Fruit fly (Drosophila melanogaster) whole organism, embryonic: Measurements from ENCODE around the gene Doc2.

Experiments used
- CG10366 ChIP-seq: fragments of 200-800 bp; sonication (Bioruptor generic); IDR thresholded peaks from 2 replicates; pipeline ENCODE4 v1.3.6; 2022; ENCODE audit warnings: missing biosample characterization, missing genetic modification characterization
- CG10979 ChIP-seq: fragments of 200-800 bp; sonication (Bioruptor generic); optimal IDR thresholded peaks from 2 replicates; lab custom pipeline; 2018; ENCODE audit warnings: missing biosample characterization, mild to moderate bottlenecking, missing genetic modification characterization, moderate library complexity
- CG12155 ChIP-seq: fragments of 200-800 bp; sonication (Bioruptor generic); optimal IDR thresholded peaks from 3 replicates; lab custom pipeline; 2016; ENCODE audit warnings: missing biosample characterization, missing genetic modification characterization
- CG13894 ChIP-seq: fragments of 200-800 bp; sonication (Bioruptor generic); optimal IDR thresholded peaks from 3 replicates; lab custom pipeline; 2018; ENCODE audit warnings: missing biosample characterization, mild to moderate bottlenecking, missing genetic modification characterization, moderate library complexity
- CG17568 ChIP-seq: fragments of 200-800 bp; sonication (Bioruptor generic); optimal IDR thresholded peaks from 2 replicates; lab custom pipeline; 2018; ENCODE audit warnings: missing biosample characterization, mild to moderate bottlenecking, missing genetic modification characterization, moderate library complexity
- CG2129 ChIP-seq: fragments of 200-800 bp; sonication (Bioruptor generic); IDR thresholded peaks from 2 replicates; pipeline ENCODE4 v1.3.6; 2022; ENCODE audit warnings: missing biosample characterization, missing genetic modification characterization; ENCODE audit not compliant: partially characterized antibody
- CG30020 ChIP-seq: fragments of 200-800 bp; optimal IDR thresholded peaks from 2 replicates; lab custom pipeline; 2019; ENCODE audit warnings: missing biosample characterization, mild to moderate bottlenecking, missing genetic modification characterization, moderate library complexity
- CG3407 ChIP-seq: fragments of 200-800 bp; sonication (Bioruptor generic); optimal IDR thresholded peaks from 2 replicates; lab custom pipeline; 2018; ENCODE audit warnings: missing biosample characterization, mild to moderate bottlenecking, missing genetic modification characterization
- CG4282 ChIP-seq: fragments of 200-800 bp; sonication (Bioruptor generic); optimal IDR thresholded peaks from 2 replicates; lab custom pipeline; 2016; ENCODE audit warnings: missing biosample characterization, missing genetic modification characterization
- CG4617 ChIP-seq: fragments of 200-800 bp; sonication (Bioruptor generic); optimal IDR thresholded peaks from 3 replicates; lab custom pipeline; 2016; ENCODE audit warnings: missing biosample characterization, missing genetic modification characterization, borderline replicate concordance
- CG7556 ChIP-seq: fragments of 200-800 bp; sonication (Bioruptor generic); optimal IDR thresholded peaks from 2 replicates; lab custom pipeline; 2017; ENCODE audit warnings: missing biosample characterization, mild to moderate bottlenecking, missing genetic modification characterization
- CG7987 ChIP-seq: fragments of 200-800 bp; sonication (Bioruptor generic); optimal IDR thresholded peaks from 2 replicates; lab custom pipeline; 2018; ENCODE audit warnings: missing biosample characterization, mild to moderate bottlenecking, missing genetic modification characterization, moderate library complexity
- CG9437 ChIP-seq: fragments of 200-800 bp; sonication (Bioruptor generic); optimal IDR thresholded peaks from 2 replicates; lab custom pipeline; 2018; ENCODE audit warnings: missing biosample characterization, mild to moderate bottlenecking, missing genetic modification characterization
- CHES-1-like ChIP-seq: fragments of 200-800 bp; sonication (Bioruptor generic); optimal IDR thresholded peaks from 2 replicates; lab custom pipeline; 2016; ENCODE audit warnings: missing biosample characterization, missing genetic modification characterization
- D ChIP-seq, 2 experiments: fragments of 200-800 bp in 1 of 2; fragments of >200 bp in 1 of 2; sonication (Bioruptor generic) in 1 of 2; optimal IDR thresholded peaks; 2 replicates in 1 of 2; 3 replicates in 1 of 2; lab custom pipeline; 2017; ENCODE audit warnings: mild to moderate bottlenecking in 1 of 2, missing biosample characterization in 1 of 2, missing genetic modification characterization in 1 of 2, missing genetic modification reagents in 1 of 2
- Dip2 ChIP-seq: fragments of 200-800 bp; sonication (Bioruptor generic); IDR thresholded peaks from 2 replicates; pipeline ENCODE4 v1.3.6; 2022; ENCODE audit warnings: missing biosample characterization, missing genetic modification characterization
- E2f1 ChIP-seq: fragments of 200-800 bp; sonication (Bioruptor generic); IDR thresholded peaks from 2 replicates; pipeline ENCODE4 v1.3.6; 2022; ENCODE audit warnings: missing biosample characterization, missing genetic modification characterization
- HHEX ChIP-seq: fragments of 200-800 bp; sonication (Bioruptor generic); optimal IDR thresholded peaks from 3 replicates; lab custom pipeline; 2017; ENCODE audit warnings: missing biosample characterization, mild to moderate bottlenecking, missing genetic modification characterization, missing genetic modification reagents
- Hmx ChIP-seq: fragments of 200-800 bp; sonication (Bioruptor generic); optimal IDR thresholded peaks from 2 replicates; lab custom pipeline; 2016; ENCODE audit warnings: missing biosample characterization, missing genetic modification characterization
- Hr39 ChIP-seq: fragments of >200 bp; optimal IDR thresholded peaks from 2 replicates; lab custom pipeline; 2017
- Hr51 ChIP-seq, 2 experiments: fragments of 200-800 bp; sonication (Bioruptor generic); optimal IDR thresholded peaks; 2 replicates in 1 of 2; 3 replicates in 1 of 2; lab custom pipeline; 2016 to 2018; ENCODE audit warnings: missing biosample characterization in 2 of 2, missing genetic modification characterization in 2 of 2, mild to moderate bottlenecking in 1 of 2, moderate library complexity in 1 of 2
- Nf-YB ChIP-seq: fragments of 200-800 bp; sonication (Bioruptor generic); optimal IDR thresholded peaks from 3 replicates; lab custom pipeline; 2019; ENCODE audit warnings: missing biosample characterization, mild to moderate bottlenecking, missing genetic modification characterization, moderate library complexity
- Opbp ChIP-seq: fragments of 200-800 bp; sonication (Bioruptor generic); IDR thresholded peaks from 3 replicates; pipeline ENCODE4 v1.3.6; 2022; ENCODE audit warnings: missing biosample characterization, missing genetic modification characterization; ENCODE audit not compliant: partially characterized antibody
- Poxn ChIP-seq: fragments of 200-800 bp; sonication (Bioruptor generic); IDR thresholded peaks from 2 replicates; pipeline ENCODE4 v1.3.6; 2022; ENCODE audit warnings: missing biosample characterization, missing genetic modification characterization
- Rfx ChIP-seq: fragments of 200-800 bp; sonication (Bioruptor generic); IDR thresholded peaks from 2 replicates; pipeline ENCODE4 v1.3.6; 2022; ENCODE audit warnings: missing biosample characterization, missing genetic modification characterization
- Rx ChIP-seq: fragments of 200-800 bp; sonication (Bioruptor generic); IDR thresholded peaks from 2 replicates; pipeline ENCODE4 v1.3.6; 2022; ENCODE audit warnings: missing biosample characterization, missing genetic modification characterization
- Side ChIP-seq: fragments of 200-800 bp; sonication (Bioruptor generic); optimal IDR thresholded peaks from 2 replicates; lab custom pipeline; 2016; ENCODE audit warnings: missing biosample characterization, missing genetic modification characterization
- ac ChIP-seq: fragments of 200-800 bp; sonication (Bioruptor generic); optimal IDR thresholded peaks from 3 replicates; lab custom pipeline; 2017; ENCODE audit warnings: missing biosample characterization, mild to moderate bottlenecking, missing genetic modification characterization
- caup ChIP-seq: fragments of 200-800 bp; sonication (Bioruptor generic); optimal IDR thresholded peaks from 3 replicates; lab custom pipeline; 2017; ENCODE audit warnings: missing biosample characterization, mild to moderate bottlenecking, missing genetic modification characterization, moderate library complexity; ENCODE audit not compliant: severe bottlenecking
- crp ChIP-seq, 2 experiments: fragments of 200-800 bp; sonication (Bioruptor generic); optimal IDR thresholded peaks; 2 replicates in 1 of 2; 3 replicates in 1 of 2; lab custom pipeline; 2017; ENCODE audit warnings: missing biosample characterization in 2 of 2, missing genetic modification characterization in 2 of 2, mild to moderate bottlenecking in 1 of 2, moderate library complexity in 1 of 2
- fd102C ChIP-seq: fragments of 200-800 bp; sonication (Bioruptor generic); optimal IDR thresholded peaks from 2 replicates; lab custom pipeline; 2018; ENCODE audit warnings: missing biosample characterization, mild to moderate bottlenecking, missing genetic modification characterization, moderate library complexity
- ftz-f1 ChIP-seq: fragments of 200-800 bp; sonication (Bioruptor generic); optimal IDR thresholded peaks from 2 replicates; lab custom pipeline; 2016; ENCODE audit warnings: missing biosample characterization, missing genetic modification characterization
- grau ChIP-seq: fragments of 200-800 bp; optimal IDR thresholded peaks from 3 replicates; lab custom pipeline; 2019; ENCODE audit warnings: missing biosample characterization, mild to moderate bottlenecking, missing genetic modification characterization, moderate library complexity
- gsb ChIP-seq: fragments of 200-800 bp; sonication (Bioruptor generic); IDR thresholded peaks from 2 replicates; pipeline ENCODE4 v1.3.6; 2022; ENCODE audit warnings: missing biosample characterization, missing genetic modification characterization
- ind ChIP-seq: fragments of 200-800 bp; sonication (Bioruptor generic); optimal IDR thresholded peaks from 3 replicates; lab custom pipeline; 2016; ENCODE audit warnings: missing biosample characterization, missing genetic modification characterization
- jing ChIP-seq: fragments of 200-800 bp; sonication (Bioruptor generic); optimal IDR thresholded peaks from 2 replicates; lab custom pipeline; 2018; ENCODE audit warnings: missing biosample characterization, mild to moderate bottlenecking, missing genetic modification characterization
- klu ChIP-seq: fragments of 200-800 bp; sonication (Bioruptor generic); IDR thresholded peaks from 2 replicates; pipeline ENCODE4 v1.3.6; 2022; ENCODE audit warnings: missing biosample characterization, missing genetic modification characterization
- lola ChIP-seq, 3 experiments: fragments of >200 bp in 2 of 3; fragments of 200-800 bp in 1 of 3; sonication (Bioruptor generic) in 1 of 3; optimal IDR thresholded peaks; 2 replicates each; lab custom pipeline; 2017 to 2019; ENCODE audit warnings: missing biosample characterization in 3 of 3, missing genetic modification characterization in 3 of 3, mild to moderate bottlenecking in 1 of 3, moderate library complexity in 1 of 3
- lov ChIP-seq, 2 experiments: fragments of 200-800 bp in 1 of 2; fragments of >200 bp in 1 of 2; sonication (Bioruptor generic) in 1 of 2; IDR thresholded peaks in 1 of 2; optimal IDR thresholded peaks in 1 of 2; 2 replicates in 1 of 2; 3 replicates in 1 of 2; pipeline versions ENCODE4 v1.3.6 to Lab custom; 2017 to 2022; ENCODE audit warnings: missing biosample characterization in 1 of 2, missing genetic modification characterization in 1 of 2
- onecut ChIP-seq: fragments of 200-800 bp; sonication (Bioruptor generic); IDR thresholded peaks from 2 replicates; pipeline ENCODE4 v1.3.6; 2022; ENCODE audit warnings: missing biosample characterization, missing genetic modification characterization
- pnt ChIP-seq: fragments of 200-800 bp; sonication (Bioruptor generic); optimal IDR thresholded peaks from 3 replicates; lab custom pipeline; 2016; ENCODE audit warnings: missing biosample characterization, missing genetic modification characterization
- sens ChIP-seq: fragments of 200-800 bp; sonication (Bioruptor generic); peaks from one replicate; lab custom pipeline; 2016; ENCODE audit warnings: missing biosample characterization, missing genetic modification characterization
- sna ChIP-seq: fragments of 200-800 bp; sonication (Bioruptor generic); IDR thresholded peaks from 2 replicates; pipeline ENCODE4 v1.3.6; 2022; ENCODE audit warnings: missing biosample characterization, missing genetic modification characterization; ENCODE audit not compliant: partially characterized antibody
- sqz ChIP-seq: fragments of 200-800 bp; sonication (Bioruptor generic); optimal IDR thresholded peaks from 3 replicates; lab custom pipeline; 2018; ENCODE audit warnings: missing biosample characterization, mild to moderate bottlenecking, missing genetic modification characterization
- tin ChIP-seq: fragments of 200-800 bp; sonication (Bioruptor generic); optimal IDR thresholded peaks from 3 replicates; lab custom pipeline; 2016; ENCODE audit warnings: missing biosample characterization, missing genetic modification characterization
- vfl ChIP-seq: fragments of 200-800 bp; sonication (Bioruptor generic); optimal IDR thresholded peaks from 2 replicates; lab custom pipeline; 2016; ENCODE audit warnings: missing biosample characterization, missing genetic modification characterization
- zen ChIP-seq: fragments of 200-800 bp; sonication (Bioruptor generic); optimal IDR thresholded peaks from 3 replicates; lab custom pipeline; 2018; ENCODE audit warnings: missing biosample characterization, mild to moderate bottlenecking, missing genetic modification characterization, moderate library complexity
- zen2 ChIP-seq: fragments of 200-800 bp; sonication (Bioruptor generic); IDR thresholded peaks from 3 replicates; pipeline ENCODE4 v1.3.6; 2022; ENCODE audit warnings: missing biosample characterization, missing genetic modification characterization; ENCODE audit not compliant: partially characterized antibody

The Doc2 gene

dm6 chr3L:8996173-8996767 is 22.8 kb downstream of the Doc2 start (continued):
- no peak for TF ChIP-seq gsb (GFP tag; lab: Robert Waterston, UW)
- peak; percentile 43 for TF ChIP-seq CG12155
- peak; percentile 64 for TF ChIP-seq Rx (GFP tag; lab: Robert Waterston, UW)
- TF ChIP-seq lola (GFP tag; optimal IDR thresholded peaks at IDR 0.05; lab: Kevin White, UChicago): peak in 1 of 3 experiments; percentile 37
- peak; percentile 13 for TF ChIP-seq CG9437
- no peak for TF ChIP-seq CG13894 (tag; lab: Kevin White, UChicago)
- TF ChIP-seq CG10366: peak; percentile 65
- TF ChIP-seq Dip2 (GFP tag; lab: Robert Waterston, UW): no peak
- TF ChIP-seq ftz-f1 (GFP tag; lab: Kevin White, UChicago): no peak
- TF ChIP-seq Poxn (GFP tag; lab: Robert Waterston, UW): no peak
- TF ChIP-seq CG2129 (GFP tag; lab: Robert Waterston, UW): no peak
- peak; percentile 92 for TF ChIP-seq grau (tag; lab: Kevin White, UChicago)
- peak; percentile 8 for TF ChIP-seq zen (tag; lab: Kevin White, UChicago)
- TF ChIP-seq Hr39 (lab: Kevin White, UChicago): no peak
- no peak for TF ChIP-seq CG7987 (GFP tag; lab: Kevin White, UChicago)
- TF ChIP-seq fd102C: no peak
- peak; percentile 29 for TF ChIP-seq Side (GFP tag; lab: Kevin White, UChicago)
- no peak for TF ChIP-seq CG17568
- peak; percentile 69 for TF ChIP-seq CG10979 (tag; lab: Kevin White, UChicago)
- TF ChIP-seq vfl (GFP tag; lab: Kevin White, UChicago): no peak
- peak; percentile 26; the same call in 1 of the 2 replicates for TF ChIP-seq klu (GFP tag; lab: Robert Waterston, UW)
- TF ChIP-seq HHEX (GFP tag; lab: Kevin White, UChicago): peak; percentile 49
- TF ChIP-seq CG4282 (GFP tag; lab: Kevin White, UChicago): no peak
- no peak for TF ChIP-seq sna (GFP tag; lab: Robert Waterston, UW)
- peak; percentile 93 for TF ChIP-seq sens (GFP tag; lab: Kevin White, UChicago)
- TF ChIP-seq jing (GFP tag; lab: Kevin White, UChicago): peak; percentile 50
- TF ChIP-seq CHES-1-like (GFP tag; lab: Kevin White, UChicago): no peak
- TF ChIP-seq Rfx (GFP tag; lab: Robert Waterston, UW): peak; percentile 58
- peak; percentile 68 for TF ChIP-seq ind (GFP tag; lab: Kevin White, UChicago)
- TF ChIP-seq E2f1 (GFP tag; lab: Robert Waterston, UW): peak; percentile 66
- no peak for TF ChIP-seq sqz (GFP tag; lab: Kevin White, UChicago)
- TF ChIP-seq CG4617 (GFP tag; lab: Kevin White, UChicago): peak; percentile 13
- peak; percentile 30 for TF ChIP-seq CG7556 (GFP tag; lab: Kevin White, UChicago)
- no peak for TF ChIP-seq Opbp
- TF ChIP-seq Hmx: no peak
- TF ChIP-seq CG30020: no peak
- no peak for TF ChIP-seq ac (GFP tag; lab: Kevin White, UChicago)
- TF ChIP-seq D (optimal IDR thresholded peaks at IDR 0.05; lab: Kevin White, UChicago): no peak
- TF ChIP-seq D (GFP tag; optimal IDR thresholded peaks at IDR 0.05; lab: Kevin White, UChicago): peak; percentile 60
- TF ChIP-seq CG3407 (GFP tag; lab: Kevin White, UChicago): peak; percentile 40
- TF ChIP-seq Nf-YB (GFP tag; lab: Kevin White, UChicago): no peak
- no peak for TF ChIP-seq onecut (GFP tag; lab: Robert Waterston, UW)
- TF ChIP-seq crp (GFP tag; optimal IDR thresholded peaks at IDR 0.05; lab: Kevin White, UChicago): no peak
- peak; percentile 11 for TF ChIP-seq caup (GFP tag; lab: Kevin White, UChicago)
- TF ChIP-seq lov (optimal IDR thresholded peaks at IDR 0.05; lab: Kevin White, UChicago): no peak
- peak; percentile 81 for TF ChIP-seq lov (GFP tag; IDR thresholded peaks at IDR 0.05; lab: Robert Waterston, UW)
- peak; percentile 24 for TF ChIP-seq pnt
- no peak for TF ChIP-seq zen2 (GFP tag; lab: Robert Waterston, UW)
- peak in 1 of 2 experiments; percentile 19 for TF ChIP-seq Hr51 (GFP tag; optimal IDR thresholded peaks at IDR 0.05; lab: Kevin White, UChicago)
- peak; percentile 53 for TF ChIP-seq tin (GFP tag; lab: Kevin White, UChicago)
